Worm (Caenorhabditis elegans): Measurements from ENCODE around the gene rfc-4.

ce11 chrIII:6973682-6974081, 1.6 kb downstream of the rfc-4 start, which contains the start of gene F31E3.2:
- TF ChIP-seq ceh-2 (tag; optimal IDR thresholded peaks at IDR 0.05) (no peak), K09A11.1 (tag; optimal IDR thresholded peaks at IDR 0.05; ENCODE audit: insufficient read depth) (no peak), rnt-1 (tag; optimal IDR thresholded peaks at IDR 0.05) (no peak), pat-9 (tag; optimal IDR thresholded peaks at IDR 0.05) (no peak)
